Worm (Caenorhabditis elegans) whole organism, L2 larva: ENCODE results near the gene fbxa-171.

ENCODE experiments used
- C34F6.9 ChIP-seq: fragments of 150-350 bp; optimal IDR thresholded peaks from 2 replicates; lab custom pipeline; 2014; ENCODE audit warnings: missing biosample characterization, missing genetic modification characterization
- F13H6.1 ChIP-seq: sonication (generic microtip); optimal IDR thresholded peaks from 2 replicates; lab custom pipeline; 2016; ENCODE audit warnings: missing genetic modification characterization, missing compliant biosample characterization
- R02D3.7 ChIP-seq: fragments of 150-350 bp; optimal IDR thresholded peaks from 2 replicates; lab custom pipeline; 2014; ENCODE audit warnings: missing biosample characterization, missing genetic modification characterization
- Y55F3AM.14 ChIP-seq: fragments of 200-800 bp; sonication (Bioruptor generic); optimal IDR thresholded peaks from 2 replicates; lab custom pipeline; 2018; ENCODE audit warnings: mild to moderate bottlenecking, missing genetic modification characterization, missing compliant biosample characterization
- ZK546.5 ChIP-seq: sonication (generic microtip); optimal IDR thresholded peaks from 2 replicates; lab custom pipeline; 2017; ENCODE audit warnings: missing biosample characterization, missing genetic modification characterization
- alr-1 ChIP-seq: fragments of 150-350 bp; optimal IDR thresholded peaks from 2 replicates; lab custom pipeline; 2014; ENCODE audit warnings: missing biosample characterization, missing genetic modification characterization
- ama-1 ChIP-seq: fragments of 150-350 bp; optimal IDR thresholded peaks from 2 replicates; lab custom pipeline; 2018; ENCODE audit warnings: inconsistent platforms
- blmp-1 ChIP-seq: sonication (generic microtip); optimal IDR thresholded peaks from 2 replicates; lab custom pipeline; 2017; ENCODE audit warnings: missing genetic modification characterization, mild to moderate bottlenecking, missing compliant biosample characterization, antibody characterized with exemption, moderate library complexity; ENCODE audit not compliant: insufficient read depth
- ceh-16 ChIP-seq: fragments of 150-350 bp; optimal IDR thresholded peaks from 2 replicates; lab custom pipeline; 2014; ENCODE audit warnings: missing biosample characterization, missing genetic modification characterization
- ceh-82 ChIP-seq: fragments of 150-350 bp; optimal IDR thresholded peaks from 2 replicates; lab custom pipeline; 2014; ENCODE audit warnings: missing biosample characterization, missing genetic modification characterization
- crh-2 ChIP-seq: sonication (generic microtip); optimal IDR thresholded peaks from 2 replicates; lab custom pipeline; 2017; ENCODE audit warnings: missing biosample characterization, missing genetic modification characterization
- dmd-4 ChIP-seq: sonication (generic microtip); optimal IDR thresholded peaks from 2 replicates; lab custom pipeline; 2017; ENCODE audit warnings: missing biosample characterization, missing genetic modification characterization
- egl-27 ChIP-seq: sonication (generic microtip); optimal IDR thresholded peaks from 3 replicates; lab custom pipeline; 2017; ENCODE audit warnings: missing biosample characterization, missing genetic modification reagents, missing genetic modification characterization
- elt-1 ChIP-seq: fragments of 150-350 bp; optimal IDR thresholded peaks from 2 replicates; lab custom pipeline; 2014; ENCODE audit warnings: missing biosample characterization, missing genetic modification characterization
- elt-3 ChIP-seq: sonication (generic microtip); optimal IDR thresholded peaks from 2 replicates; lab custom pipeline; 2017; ENCODE audit warnings: missing biosample characterization, missing genetic modification characterization
- fos-1 ChIP-seq: fragments of 150-350 bp; optimal IDR thresholded peaks from 2 replicates; lab custom pipeline; 2014; ENCODE audit warnings: missing biosample characterization, missing genetic modification characterization
- gmeb-1 ChIP-seq: fragments of 150-350 bp; optimal IDR thresholded peaks from 2 replicates; lab custom pipeline; 2014; ENCODE audit warnings: missing biosample characterization, missing genetic modification characterization
- lin-11 ChIP-seq: fragments of 150-350 bp; sonication (generic microtip); optimal IDR thresholded peaks from 2 replicates; lab custom pipeline; 2014; ENCODE audit warnings: missing biosample characterization, missing genetic modification characterization, inconsistent platforms, mixed read lengths
- lin-13 ChIP-seq: fragments of 150-350 bp; optimal IDR thresholded peaks from 2 replicates; lab custom pipeline; 2014; ENCODE audit warnings: missing biosample characterization, missing genetic modification reagents, missing genetic modification characterization
- lin-39 ChIP-seq: fragments of 150-350 bp; optimal IDR thresholded peaks from 2 replicates; lab custom pipeline; 2014; ENCODE audit warnings: missing biosample characterization, missing genetic modification reagents, missing genetic modification characterization
- lsy-2 ChIP-seq, 2 experiments: fragments of 150-350 bp in 1 of 2; sonication (generic microtip) in 1 of 2; optimal IDR thresholded peaks; 2 replicates each; lab custom pipeline; 2014 to 2017; ENCODE audit warnings: missing biosample characterization in 2 of 2, missing genetic modification characterization in 2 of 2
- mab-5 ChIP-seq: fragments of 150-350 bp; optimal IDR thresholded peaks from 2 replicates; lab custom pipeline; 2014; ENCODE audit warnings: missing biosample characterization, missing genetic modification characterization
- mbf-1 ChIP-seq: sonication (generic microtip); optimal IDR thresholded peaks from 2 replicates; lab custom pipeline; 2017; ENCODE audit warnings: missing biosample characterization, missing genetic modification characterization
- mdl-1 ChIP-seq, 2 experiments: fragments of 150-350 bp in 1 of 2; sonication (generic microtip) in 1 of 2; optimal IDR thresholded peaks; 2 replicates each; lab custom pipeline; 2017; ENCODE audit warnings: missing biosample characterization in 2 of 2, missing genetic modification characterization in 2 of 2
- nhr-11 ChIP-seq: fragments of 150-350 bp; optimal IDR thresholded peaks from 2 replicates; lab custom pipeline; 2014; ENCODE audit warnings: missing biosample characterization, missing genetic modification characterization
- nhr-21 ChIP-seq: fragments of 150-350 bp; optimal IDR thresholded peaks from 2 replicates; lab custom pipeline; 2014; ENCODE audit warnings: missing biosample characterization, missing genetic modification characterization
- nhr-23 ChIP-seq: fragments of 150-350 bp; optimal IDR thresholded peaks from 2 replicates; lab custom pipeline; 2014; ENCODE audit warnings: missing biosample characterization, missing genetic modification reagents, missing genetic modification characterization
- nhr-237 ChIP-seq: fragments of 150-350 bp; optimal IDR thresholded peaks from 2 replicates; lab custom pipeline; 2014; ENCODE audit warnings: missing biosample characterization, missing genetic modification characterization
- nhr-6 ChIP-seq: fragments of 150-350 bp; optimal IDR thresholded peaks from 2 replicates; lab custom pipeline; 2014; ENCODE audit warnings: missing biosample characterization, missing genetic modification characterization
- sem-4 ChIP-seq: fragments of 150-350 bp; optimal IDR thresholded peaks from 2 replicates; lab custom pipeline; 2014; ENCODE audit warnings: missing biosample characterization, missing genetic modification reagents, missing genetic modification characterization
- sma-3 ChIP-seq: sonication (generic microtip); optimal IDR thresholded peaks from 2 replicates; lab custom pipeline; 2016; ENCODE audit warnings: missing genetic modification reagents, missing genetic modification characterization, missing compliant biosample characterization
- sma-9 ChIP-seq, 2 experiments: fragments of 150-350 bp in 1 of 2; sonication (generic microtip) in 1 of 2; optimal IDR thresholded peaks; 2 replicates each; lab custom pipeline; 2014 to 2016; ENCODE audit warnings: missing genetic modification characterization in 2 of 2, mild to moderate bottlenecking in 1 of 2, missing biosample characterization in 1 of 2, missing compliant biosample characterization in 1 of 2, missing genetic modification reagents in 1 of 2, moderate library complexity in 1 of 2
- unc-39 ChIP-seq: fragments of 150-350 bp; optimal IDR thresholded peaks from 2 replicates; lab custom pipeline; 2014; ENCODE audit warnings: missing biosample characterization, missing genetic modification characterization
- unc-55 ChIP-seq: fragments of 150-350 bp; sonication (generic microtip); optimal IDR thresholded peaks from 3 replicates; lab custom pipeline; 2014; ENCODE audit warnings: missing biosample characterization, missing genetic modification reagents, missing genetic modification characterization
- unc-62 ChIP-seq: fragments of 150-350 bp; optimal IDR thresholded peaks from 2 replicates; lab custom pipeline; 2014; ENCODE audit warnings: missing biosample characterization, missing genetic modification reagents, missing genetic modification characterization
- zag-1 ChIP-seq: fragments of 150-350 bp; optimal IDR thresholded peaks from 2 replicates; lab custom pipeline; 2014; ENCODE audit warnings: missing biosample characterization, missing genetic modification characterization
- ztf-1 ChIP-seq: fragments of 200-800 bp; sonication (Bioruptor generic); conservative IDR thresholded peaks from 2 replicates; pipeline ENCODE4 v1.3.6; 2022; ENCODE audit warnings: missing genetic modification characterization, missing compliant biosample characterization
- ztf-11 ChIP-seq: sonication (generic microtip); optimal IDR thresholded peaks from 2 replicates; lab custom pipeline; 2017; ENCODE audit warnings: missing biosample characterization, missing genetic modification characterization
- ztf-4 ChIP-seq: fragments of 150-350 bp; optimal IDR thresholded peaks from 2 replicates; lab custom pipeline; 2014; ENCODE audit warnings: missing biosample characterization, missing genetic modification characterization

fbxa-171 gene

DNA sequence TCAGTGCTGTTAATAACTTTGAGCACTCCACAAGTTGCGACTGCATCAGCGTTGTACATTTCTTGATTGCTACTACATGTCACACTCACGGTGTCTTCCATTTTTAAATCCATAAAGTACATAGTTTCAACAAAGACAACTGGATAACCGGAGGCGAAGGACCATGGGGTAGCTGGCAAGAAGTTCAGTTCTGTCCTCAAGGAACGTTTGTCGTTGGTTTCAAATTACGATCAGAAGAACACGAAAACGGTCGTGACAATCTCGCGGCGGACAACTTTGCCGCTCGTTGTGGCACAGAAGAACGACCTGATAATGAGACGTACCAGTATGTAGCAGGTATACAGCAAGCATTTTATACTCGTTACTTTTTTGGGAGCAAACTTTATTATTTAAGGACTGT lies 33.1 kb downstream of the fbxa-171 start, which contains the start of gene C18D4.3:
Gene C18D4.3 (minus strand): TSS at position 101 of the 400 bp plus-strand sequence.
- TF ChIP-seq alr-1 (tag; lab: Kevin White, UChicago): no peak
- TF ChIP-seq unc-39 (tag; lab: Kevin White, UChicago): no peak
- no peak for TF ChIP-seq nhr-6 (tag; lab: Kevin White, UChicago)
- TF ChIP-seq nhr-11 (tag; lab: Kevin White, UChicago): no peak
- no peak for TF ChIP-seq ztf-1 (GFP tag; lab: Robert Waterston, UW)
- no peak for TF ChIP-seq R02D3.7 (tag; lab: Kevin White, UChicago)
- TF ChIP-seq sma-3: no peak
- no peak for TF ChIP-seq C34F6.9 (tag; lab: Kevin White, UChicago)
- no peak for TF ChIP-seq lsy-2 (tag; optimal IDR thresholded peaks at IDR 0.05; lab: Kevin White, UChicago)
- no peak for TF ChIP-seq unc-62 (GFP tag; lab: Kevin White, UChicago)
- TF ChIP-seq crh-2 (tag; lab: Kevin White, UChicago): no peak
- no peak for TF ChIP-seq blmp-1 (tag; lab: Kevin White, UChicago)
- no peak for TF ChIP-seq unc-55
- TF ChIP-seq fos-1 (tag; lab: Kevin White, UChicago): no peak
- TF ChIP-seq nhr-21 (tag; lab: Kevin White, UChicago): no peak
- TF ChIP-seq lin-11: no peak
- TF ChIP-seq mdl-1 (tag; optimal IDR thresholded peaks at IDR 0.05; lab: Kevin White, UChicago): no peak
- no peak for TF ChIP-seq sma-9 (GFP tag; optimal IDR thresholded peaks at IDR 0.05; lab: Kevin White, UChicago)
- TF ChIP-seq sma-9 (tag; optimal IDR thresholded peaks at IDR 0.05; lab: Kevin White, UChicago): no peak
- TF ChIP-seq egl-27: no peak

DNA sequence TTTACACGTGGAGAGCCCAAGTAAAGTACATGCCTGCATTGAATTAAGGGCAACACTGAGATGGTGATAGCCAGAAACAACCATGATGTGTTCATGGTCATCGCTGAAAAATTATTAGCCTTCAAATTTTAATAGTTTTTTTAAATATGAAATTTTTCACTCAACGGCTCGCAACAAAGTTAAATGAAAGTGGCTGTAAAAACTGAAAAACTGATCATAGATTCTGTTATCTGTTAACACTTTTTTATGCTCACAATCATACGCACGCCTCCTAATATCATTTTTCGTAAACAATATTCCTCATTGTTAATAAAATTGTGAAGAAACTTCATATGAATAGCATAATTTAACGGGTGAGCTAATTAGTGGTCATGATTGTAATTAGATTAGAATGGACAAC lies 34.4 kb downstream of the fbxa-171 start, which contains the start of gene C18D4.4:
Gene C18D4.4 (minus strand): TSS at position 101 of the 400 bp plus-strand sequence.
- TF ChIP-seq lin-11 (no peak), Y55F3AM.14 (no peak), ztf-1 (GFP tag; lab: Robert Waterston, UW) (no peak), alr-1 (tag; lab: Kevin White, UChicago) (no peak), nhr-237 (tag; lab: Kevin White, UChicago) (no peak), mdl-1 (tag; optimal IDR thresholded peaks at IDR 0.05; lab: Kevin White, UChicago) (no peak), sem-4 (tag; lab: Kevin White, UChicago) (no peak), ceh-16 (tag; lab: Kevin White, UChicago) (no peak), nhr-6 (tag; lab: Kevin White, UChicago) (no peak), ama-1 (lab: Kevin White, UChicago) (no peak), dmd-4 (tag; lab: Kevin White, UChicago) (no peak), lin-39 (tag; lab: Kevin White, UChicago) (no peak), nhr-11 (tag; lab: Kevin White, UChicago) (no peak), ztf-4 (tag; lab: Kevin White, UChicago) (no peak), blmp-1 (tag; lab: Kevin White, UChicago) (no peak), gmeb-1 (tag; lab: Kevin White, UChicago) (no peak)

DNA sequence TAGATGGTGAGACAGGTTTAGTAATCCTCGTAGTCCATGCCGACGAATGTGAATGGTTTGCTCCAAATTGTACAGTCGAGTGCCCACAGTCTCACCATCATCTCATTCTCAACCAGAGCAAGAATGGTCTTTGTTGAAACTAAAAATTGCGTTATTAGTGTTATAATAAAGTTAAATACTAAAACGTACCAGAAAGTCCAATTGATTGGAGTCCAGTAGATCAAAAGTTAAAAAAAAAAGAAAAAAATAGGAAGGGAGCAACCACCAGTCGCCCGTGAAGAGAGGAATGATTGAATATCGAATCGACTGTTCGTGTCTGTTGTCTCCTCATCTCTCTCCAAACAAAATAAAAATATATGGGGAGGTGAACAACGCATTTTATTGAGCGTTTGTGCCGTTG lies 35.3 kb downstream of the fbxa-171 start, which contains the start of gene C18D4.12:
Gene C18D4.12 (minus strand): TSS at position 101 of the 400 bp plus-strand sequence.
- TF ChIP-seq unc-39 (tag; lab: Kevin White, UChicago) (no peak), sma-9 (GFP tag; optimal IDR thresholded peaks at IDR 0.05; lab: Kevin White, UChicago) (no peak), sma-9 (tag; optimal IDR thresholded peaks at IDR 0.05; lab: Kevin White, UChicago) (no peak), egl-27 (no peak), lin-11 (no peak), Y55F3AM.14 (no peak), mbf-1 (tag; lab: Kevin White, UChicago) (no peak), nhr-21 (tag; lab: Kevin White, UChicago) (no peak), ceh-16 (tag; lab: Kevin White, UChicago) (no peak), F13H6.1 (tag; lab: Kevin White, UChicago) (no peak), unc-62 (GFP tag; lab: Kevin White, UChicago) (no peak), elt-3 (no peak), mab-5 (tag; lab: Kevin White, UChicago) (no peak), alr-1 (tag; lab: Kevin White, UChicago) (no peak), lin-39 (tag; lab: Kevin White, UChicago) (no peak), ztf-11 (no peak), nhr-23 (tag; lab: Kevin White, UChicago) (no peak), lsy-2 (tag; optimal IDR thresholded peaks at IDR 0.05; lab: Kevin White, UChicago) (no peak), blmp-1 (tag; lab: Kevin White, UChicago) (no peak)

DNA sequence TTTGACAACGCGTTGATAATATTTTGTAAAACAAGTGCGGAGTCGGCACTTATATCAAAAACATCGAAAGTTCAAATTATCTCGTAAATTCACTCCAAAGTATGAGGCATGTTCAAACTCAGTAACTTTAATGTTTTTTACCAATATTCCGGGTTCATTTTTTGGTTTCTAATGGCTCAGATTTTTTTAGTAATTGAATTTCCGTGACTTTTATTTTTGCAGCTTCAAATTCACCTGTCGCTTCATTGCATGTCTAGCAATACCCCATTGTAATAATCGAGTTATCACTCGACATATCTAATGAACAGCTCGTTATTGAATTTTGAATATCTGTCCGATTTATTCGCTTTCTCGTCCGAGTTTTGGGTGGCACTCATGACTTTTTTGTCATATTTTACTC lies 38.1 kb downstream of the fbxa-171 start, which contains the start of gene srz-90:
Gene srz-90 (plus strand): TSS at position 301 of the 400 bp plus-strand sequence.
- TF ChIP-seq unc-39 (tag; lab: Kevin White, UChicago): no peak
- TF ChIP-seq ceh-82 (tag; lab: Kevin White, UChicago): no peak
- no peak for TF ChIP-seq unc-62 (GFP tag; lab: Kevin White, UChicago)
- TF ChIP-seq Y55F3AM.14: no peak
- no peak for TF ChIP-seq ZK546.5 (tag; lab: Kevin White, UChicago)
- TF ChIP-seq sma-3: no peak
- no peak for TF ChIP-seq unc-55
- no peak for TF ChIP-seq lin-13 (GFP tag; lab: Kevin White, UChicago)
- TF ChIP-seq elt-1 (tag; lab: Kevin White, UChicago): no peak
- no peak for TF ChIP-seq nhr-23 (tag; lab: Kevin White, UChicago)
- no peak for TF ChIP-seq blmp-1 (tag; lab: Kevin White, UChicago)
- no peak for TF ChIP-seq ztf-11
- no peak for TF ChIP-seq lin-11
- no peak for TF ChIP-seq zag-1 (tag; lab: Kevin White, UChicago)
- TF ChIP-seq nhr-21 (tag; lab: Kevin White, UChicago): no peak
- no peak for TF ChIP-seq gmeb-1 (tag; lab: Kevin White, UChicago)
- no peak for TF ChIP-seq mdl-1 (tag; optimal IDR thresholded peaks at IDR 0.05; lab: Kevin White, UChicago)
